Worm (Caenorhabditis elegans): ENCODE measurements around the gene srg-66.

The srg-66 gene

DNA sequence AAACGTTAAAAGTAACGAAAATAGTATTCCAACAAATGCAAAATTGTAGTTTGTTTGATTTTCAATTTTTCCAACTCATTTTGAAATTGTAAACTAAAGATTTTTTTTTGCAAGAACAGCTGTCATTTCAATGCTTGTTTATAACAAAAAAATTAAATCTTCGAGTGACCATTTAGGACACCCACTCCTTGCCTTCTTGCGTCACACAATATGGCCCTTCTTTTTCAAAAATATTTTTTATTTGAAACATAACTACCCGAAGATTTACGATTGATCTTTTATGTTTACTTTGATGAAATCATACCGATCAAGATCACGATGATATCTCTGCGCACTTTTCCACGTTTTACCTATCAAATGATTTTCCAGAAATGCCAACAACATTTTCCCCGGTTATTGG lies 22.4 kb downstream of the srg-66 start, which contains the start of gene ZC317.2:
Gene ZC317.2 (plus strand): TSS at position 301 of the 400 bp plus-strand sequence.
- no peak for TF ChIP-seq F55B11.4 (tag; optimal IDR thresholded peaks at IDR 0.05; ENCODE audit: borderline replicate concordance, insufficient read depth)

ce11 chrV:5454955-5455354 lies 27.3 kb downstream of the srg-66 start:
- no peak for TF ChIP-seq ekl-4 (GFP tag; IDR thresholded peaks at IDR 0.05)
- TF ChIP-seq ceh-91 (GFP tag; IDR thresholded peaks at IDR 0.05) = no peak
- TF ChIP-seq die-1 (tag; optimal IDR thresholded peaks at IDR 0.05) = no peak
- no peak for TF ChIP-seq aptf-3 (GFP tag; IDR thresholded peaks at IDR 0.05)
- TF ChIP-seq him-1 (tag; optimal IDR thresholded peaks at IDR 0.05) = no peak
- no peak for TF ChIP-seq snpc-1.1 (tag; optimal IDR thresholded peaks at IDR 0.05; ENCODE audit: insufficient read depth)

ce11 chrV:5453615-5454014 lies 28.6 kb downstream of the srg-66 start, which contains the start of gene glc-3:
TSS of gene glc-3 (minus strand) at chrV:5453715.
- no peak for TF ChIP-seq let-526 (GFP tag; IDR thresholded peaks at IDR 0.05)

DNA sequence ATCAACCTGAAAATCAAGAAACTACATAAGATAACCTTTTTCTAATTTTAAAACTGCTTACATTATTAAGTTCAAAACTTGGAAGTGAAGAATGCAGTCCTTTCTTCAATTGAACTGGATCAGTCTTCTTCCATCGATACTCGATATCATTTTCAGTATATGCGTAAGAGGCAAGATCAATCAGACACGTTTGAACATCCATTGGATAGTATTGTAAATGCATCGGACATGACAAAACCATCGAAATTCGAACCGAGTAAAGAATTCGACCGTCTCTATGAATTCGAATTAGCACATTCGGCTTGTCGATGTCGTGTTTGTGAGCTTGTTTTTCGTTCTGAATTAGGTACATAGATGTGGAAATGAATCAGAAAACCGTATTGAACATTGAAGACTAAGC lies 31.5 kb downstream of the srg-66 start:
- TF ChIP-seq egl-44 (GFP tag; IDR thresholded peaks at IDR 0.05) (no peak), ceh-40 (GFP tag; IDR thresholded peaks at IDR 0.05) (no peak), ceh-58 (GFP tag; IDR thresholded peaks at IDR 0.05) (no peak), lag-1 (GFP tag; IDR thresholded peaks at IDR 0.05) (no peak), B0035.1 (tag; optimal IDR thresholded peaks at IDR 0.05) (no peak), F33H1.4 (GFP tag; IDR thresholded peaks at IDR 0.05) (no peak), ekl-4 (GFP tag; IDR thresholded peaks at IDR 0.05) (no peak), let-526 (GFP tag; IDR thresholded peaks at IDR 0.05) (no peak), ztf-18 (tag; optimal IDR thresholded peaks at IDR 0.05) (no peak)

ce11 chrV:5447057-5447456 lies 35.2 kb downstream of the srg-66 start:
- TF ChIP-seq egl-18 (GFP tag; IDR thresholded peaks at IDR 0.05) = no peak
- TF ChIP-seq cebp-2 (GFP tag; IDR thresholded peaks at IDR 0.05) = no peak
- no peak for TF ChIP-seq chd-7 (tag; optimal IDR thresholded peaks at IDR 0.05)
- TF ChIP-seq tbp1 (GFP tag; optimal IDR thresholded peaks at IDR 0.05) = no peak
- no peak for TF ChIP-seq hlh-26 (GFP tag; conservative IDR thresholded peaks at IDR 0.05)
- TF ChIP-seq C06A6.2 (GFP tag; conservative IDR thresholded peaks at IDR 0.05) = no peak
- TF ChIP-seq Y56A3A.18 (GFP tag; IDR thresholded peaks at IDR 0.05) = no peak
- no peak for TF ChIP-seq lin-40 (tag; optimal IDR thresholded peaks at IDR 0.05)
- TF ChIP-seq let-607 (tag; optimal IDR thresholded peaks at IDR 0.05) = no peak
- no peak for TF ChIP-seq sptf-2 (GFP tag; optimal IDR thresholded peaks at IDR 0.05)
- no peak for TF ChIP-seq ztf-22 (GFP tag; optimal IDR thresholded peaks at IDR 0.05)
- no peak for TF ChIP-seq C17E4.6 (GFP tag; IDR thresholded peaks at IDR 0.05)
- TF ChIP-seq ets-4 (GFP tag; optimal IDR thresholded peaks at IDR 0.05) = no peak
- no peak for TF ChIP-seq bed-1 (GFP tag; IDR thresholded peaks at IDR 0.05)
- no peak for TF ChIP-seq egl-44 (GFP tag; IDR thresholded peaks at IDR 0.05)
- TF ChIP-seq ceh-40 (GFP tag; IDR thresholded peaks at IDR 0.05) = no peak
- TF ChIP-seq Y53F4B.3 (GFP tag; IDR thresholded peaks at IDR 0.05) = no peak

DNA sequence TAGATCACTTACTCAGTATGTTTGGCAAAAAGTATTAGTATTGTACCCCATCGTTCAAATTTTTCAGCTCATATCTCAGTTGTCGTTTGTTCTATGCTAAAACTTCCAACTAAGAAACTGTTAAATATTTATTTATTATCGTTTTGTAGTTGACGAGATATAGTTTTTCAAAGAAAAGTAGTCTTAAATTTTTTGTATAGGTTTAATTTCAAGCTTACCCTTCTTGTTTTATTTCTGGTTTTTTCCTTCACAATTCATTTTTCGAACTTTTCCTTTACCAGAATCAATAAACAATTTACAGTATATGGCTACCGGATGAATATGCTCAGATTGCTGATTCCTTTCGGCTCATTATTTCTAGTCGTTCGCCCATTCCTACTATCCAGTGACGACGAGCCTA lies 36.4 kb downstream of the srg-66 start, which contains the start of gene F08F3.1:
Gene F08F3.1 (plus strand): TSS at position 301 of the 400 bp plus-strand sequence.
- TF ChIP-seq him-1 (tag; optimal IDR thresholded peaks at IDR 0.05) (no peak), F10E7.11 (tag; optimal IDR thresholded peaks at IDR 0.05) (no peak), nhr-80 (tag; optimal IDR thresholded peaks at IDR 0.05) (no peak), hlh-12 (tag; optimal IDR thresholded peaks at IDR 0.05) (no peak)

All from whole organism, young adult.